Fruit fly (Drosophila melanogaster) whole organism, embryonic: ENCODE measurements around the gene Bicra.

Experiments used
- Awh ChIP-seq: fragments of 200-800 bp; sonication (Bioruptor generic); IDR thresholded peaks from 2 replicates; pipeline ENCODE4, ENCODE4 v1.3.6; 2022; ENCODE audit warnings: missing biosample characterization, missing genetic modification characterization
- BtbVII ChIP-seq: fragments of 200-800 bp; sonication (Bioruptor generic); optimal IDR thresholded peaks from 3 replicates; lab custom pipeline; 2017; ENCODE audit warnings: missing biosample characterization, mild to moderate bottlenecking, missing genetic modification characterization
- CG10366 ChIP-seq: fragments of 200-800 bp; sonication (Bioruptor generic); IDR thresholded peaks from 2 replicates; pipeline ENCODE4 v1.3.6; 2022; ENCODE audit warnings: missing biosample characterization, missing genetic modification characterization
- CG11085 ChIP-seq: fragments of 200-800 bp; sonication (Bioruptor generic); IDR thresholded peaks from 2 replicates; pipeline ENCODE4 v1.3.6; 2022; ENCODE audit warnings: missing biosample characterization, missing genetic modification characterization
- CG13123 ChIP-seq: fragments of 200-800 bp; sonication (Bioruptor generic); optimal IDR thresholded peaks from 2 replicates; lab custom pipeline; 2016; ENCODE audit warnings: missing biosample characterization, missing genetic modification characterization
- CG14710 ChIP-seq: fragments of 200-800 bp; sonication (Bioruptor generic); optimal IDR thresholded peaks from 3 replicates; lab custom pipeline; 2019; ENCODE audit warnings: missing biosample characterization, mild to moderate bottlenecking, missing genetic modification characterization, moderate library complexity
- CG15269 ChIP-seq: fragments of 200-800 bp; sonication (Bioruptor generic); optimal IDR thresholded peaks from 2 replicates; lab custom pipeline; 2018; ENCODE audit warnings: missing biosample characterization, mild to moderate bottlenecking, missing genetic modification characterization, moderate library complexity
- CG1647 ChIP-seq: fragments of 200-800 bp; sonication (Bioruptor generic); optimal IDR thresholded peaks from 3 replicates; lab custom pipeline; 2016; ENCODE audit warnings: missing biosample characterization, missing genetic modification characterization
- CG16813 ChIP-seq: fragments of 200-800 bp; sonication (Bioruptor generic); IDR thresholded peaks from 3 replicates; pipeline ENCODE4 v1.3.6; 2022; ENCODE audit warnings: missing biosample characterization, missing genetic modification characterization; ENCODE audit not compliant: partially characterized antibody
- CG1832 ChIP-seq: fragments of 200-800 bp; sonication (Bioruptor generic); optimal IDR thresholded peaks from 2 replicates; lab custom pipeline; 2017; ENCODE audit warnings: missing biosample characterization, mild to moderate bottlenecking, missing genetic modification characterization, inconsistent platforms
- CG2678 ChIP-seq: fragments of 200-800 bp; sonication (Bioruptor generic); optimal IDR thresholded peaks from 3 replicates; lab custom pipeline; 2019; ENCODE audit warnings: missing biosample characterization, mild to moderate bottlenecking, missing genetic modification characterization, moderate library complexity
- CG2712 ChIP-seq: fragments of 200-800 bp; optimal IDR thresholded peaks from 3 replicates; lab custom pipeline; 2019; ENCODE audit warnings: missing biosample characterization, mild to moderate bottlenecking, missing genetic modification characterization, moderate library complexity
- CG32532 ChIP-seq: fragments of 200-800 bp; sonication (Bioruptor generic); IDR thresholded peaks from 2 replicates; pipeline ENCODE4 v1.3.6; 2022; ENCODE audit warnings: missing biosample characterization, missing genetic modification characterization
- CG3847 ChIP-seq: fragments of 200-800 bp; sonication (Bioruptor generic); IDR thresholded peaks from 2 replicates; pipeline ENCODE4 v1.3.6; 2022; ENCODE audit warnings: missing biosample characterization, missing genetic modification characterization
- CG4282 ChIP-seq: fragments of 200-800 bp; sonication (Bioruptor generic); optimal IDR thresholded peaks from 2 replicates; lab custom pipeline; 2016; ENCODE audit warnings: missing biosample characterization, missing genetic modification characterization
- CG5245 ChIP-seq: fragments of 200-800 bp; sonication (Bioruptor generic); optimal IDR thresholded peaks from 3 replicates; lab custom pipeline; 2016; ENCODE audit warnings: missing biosample characterization, missing genetic modification characterization
- CG5953 ChIP-seq: fragments of 200-800 bp; sonication (Bioruptor generic); IDR thresholded peaks from 2 replicates; pipeline ENCODE4 v1.3.6; 2022; ENCODE audit warnings: missing biosample characterization, missing genetic modification characterization
- CG7271 ChIP-seq: fragments of 200-800 bp; sonication (Bioruptor generic); optimal IDR thresholded peaks from 2 replicates; lab custom pipeline; 2018; ENCODE audit warnings: missing biosample characterization, mild to moderate bottlenecking, missing genetic modification characterization, moderate library complexity
- CG7839 ChIP-seq: fragments of 200-800 bp; sonication (Bioruptor generic); optimal IDR thresholded peaks from 3 replicates; lab custom pipeline; 2018; ENCODE audit warnings: missing biosample characterization, mild to moderate bottlenecking, missing genetic modification characterization, moderate library complexity
- CG8281 ChIP-seq: fragments of 200-800 bp; sonication (Bioruptor generic); optimal IDR thresholded peaks from 2 replicates; lab custom pipeline; 2018; ENCODE audit warnings: missing biosample characterization, mild to moderate bottlenecking, missing genetic modification characterization, moderate library complexity
- CG8478 ChIP-seq: fragments of >200 bp; optimal IDR thresholded peaks from 2 replicates; lab custom pipeline; 2018
- CG8765 ChIP-seq: fragments of 200-800 bp; sonication (Bioruptor generic); IDR thresholded peaks from 2 replicates; pipeline ENCODE4 v1.3.6; 2022; ENCODE audit warnings: missing biosample characterization, missing genetic modification characterization
- CG9727 ChIP-seq: fragments of 200-800 bp; sonication (Bioruptor generic); optimal IDR thresholded peaks from 3 replicates; lab custom pipeline; 2017; ENCODE audit warnings: missing biosample characterization, mild to moderate bottlenecking, missing genetic modification characterization
- CHES-1-like ChIP-seq: fragments of 200-800 bp; sonication (Bioruptor generic); optimal IDR thresholded peaks from 2 replicates; lab custom pipeline; 2016; ENCODE audit warnings: missing biosample characterization, missing genetic modification characterization
- Dek ChIP-seq: fragments of 200-800 bp; sonication (Bioruptor generic); optimal IDR thresholded peaks from 3 replicates; lab custom pipeline; 2019; ENCODE audit warnings: missing biosample characterization, mild to moderate bottlenecking, missing genetic modification characterization, moderate library complexity
- Hsf ChIP-seq: fragments of 200-800 bp; sonication (Bioruptor generic); optimal IDR thresholded peaks from 3 replicates; lab custom pipeline; 2016; ENCODE audit warnings: missing biosample characterization, missing genetic modification characterization
- Nf-YB ChIP-seq: fragments of 200-800 bp; sonication (Bioruptor generic); optimal IDR thresholded peaks from 3 replicates; lab custom pipeline; 2019; ENCODE audit warnings: missing biosample characterization, mild to moderate bottlenecking, missing genetic modification characterization, moderate library complexity
- Pdp1 ChIP-seq, 2 experiments: fragments of 200-800 bp; sonication (Bioruptor generic); optimal IDR thresholded peaks; 3 replicates each; lab custom pipeline; 2016; ENCODE audit warnings: missing biosample characterization in 2 of 2, missing genetic modification characterization in 2 of 2, mild to moderate bottlenecking in 1 of 2, moderate library complexity in 1 of 2
- Ptx1 ChIP-seq: fragments of 200-800 bp; sonication (Bioruptor generic); IDR thresholded peaks from 2 replicates; pipeline ENCODE4 v1.3.6; 2022; ENCODE audit warnings: missing biosample characterization, missing genetic modification characterization
- TFAM ChIP-seq: fragments of 200-800 bp; sonication (Bioruptor generic); optimal IDR thresholded peaks from 2 replicates; lab custom pipeline; 2017; ENCODE audit warnings: missing biosample characterization, missing genetic modification characterization, inconsistent platforms
- bsh ChIP-seq, 2 experiments: fragments of 200-800 bp; sonication (Bioruptor generic); optimal IDR thresholded peaks; 2 replicates each; lab custom pipeline; 2017 to 2018; ENCODE audit warnings: mild to moderate bottlenecking in 2 of 2, missing biosample characterization in 2 of 2, missing genetic modification characterization in 2 of 2, moderate library complexity in 1 of 2
- dimm ChIP-seq: fragments of 200-800 bp; sonication (Bioruptor generic); IDR thresholded peaks from 2 replicates; pipeline ENCODE4 v1.3.6; 2022; ENCODE audit warnings: missing biosample characterization, missing genetic modification characterization
- dm ChIP-seq: fragments of 200-800 bp; sonication (Bioruptor generic); optimal IDR thresholded peaks from 3 replicates; lab custom pipeline; 2016; ENCODE audit warnings: missing biosample characterization, missing genetic modification characterization
- en ChIP-seq: fragments of 200-800 bp; sonication (Bioruptor generic); optimal IDR thresholded peaks from 2 replicates; lab custom pipeline; 2016; ENCODE audit warnings: missing biosample characterization, missing genetic modification characterization
- fd96Cb ChIP-seq: fragments of 200-800 bp; sonication (Bioruptor generic); optimal IDR thresholded peaks from 2 replicates; lab custom pipeline; 2018; ENCODE audit warnings: missing biosample characterization, mild to moderate bottlenecking, missing genetic modification characterization, moderate library complexity
- hkb ChIP-seq, 2 experiments: fragments of 200-800 bp in 1 of 2; fragments of >200 bp in 1 of 2; sonication (Bioruptor generic) in 1 of 2; IDR thresholded peaks in 1 of 2; optimal IDR thresholded peaks in 1 of 2; 2 replicates each; pipeline versions ENCODE4 v1.3.6 to Lab custom; 2017 to 2022; ENCODE audit warnings: missing biosample characterization in 1 of 2, missing genetic modification characterization in 1 of 2
- ind ChIP-seq: fragments of 200-800 bp; sonication (Bioruptor generic); optimal IDR thresholded peaks from 3 replicates; lab custom pipeline; 2016; ENCODE audit warnings: missing biosample characterization, missing genetic modification characterization
- maf-S ChIP-seq: fragments of 200-800 bp; sonication (Bioruptor generic); optimal IDR thresholded peaks from 2 replicates; lab custom pipeline; 2016; ENCODE audit warnings: missing biosample characterization, missing genetic modification characterization
- oc ChIP-seq: fragments of 200-800 bp; sonication (Bioruptor generic); optimal IDR thresholded peaks from 2 replicates; lab custom pipeline; 2018; ENCODE audit warnings: missing biosample characterization, mild to moderate bottlenecking, missing genetic modification characterization, moderate library complexity
- org-1 ChIP-seq: fragments of 200-800 bp; sonication (Bioruptor generic); optimal IDR thresholded peaks from 2 replicates; lab custom pipeline; 2017; ENCODE audit warnings: missing biosample characterization, missing genetic modification characterization
- pan ChIP-seq, 4 experiments: fragments of >200 bp in 3 of 4; fragments of 200-800 bp in 1 of 4; sonication (Bioruptor generic) in 1 of 4; optimal IDR thresholded peaks in 3 of 4; IDR thresholded peaks in 1 of 4; 2 replicates each; pipeline versions ENCODE4 v1.3.6 to Lab custom; 2017 to 2022; ENCODE audit warnings: missing biosample characterization in 2 of 4, missing genetic modification characterization in 2 of 4, mixed read lengths in 1 of 4
- pb ChIP-seq: fragments of 200-800 bp; sonication (Bioruptor generic); optimal IDR thresholded peaks from 3 replicates; lab custom pipeline; 2016; ENCODE audit warnings: missing biosample characterization, missing genetic modification characterization
- peb ChIP-seq: fragments of 200-800 bp; sonication (Bioruptor generic); IDR thresholded peaks from 2 replicates; pipeline ENCODE4 v1.3.6; 2022; ENCODE audit warnings: missing biosample characterization, missing genetic modification characterization
- pros ChIP-seq: fragments of 200-800 bp; sonication (Bioruptor generic); optimal IDR thresholded peaks from 3 replicates; lab custom pipeline; 2019; ENCODE audit warnings: missing biosample characterization, mild to moderate bottlenecking, missing genetic modification characterization, moderate library complexity
- run ChIP-seq: fragments of 200-800 bp; sonication (Bioruptor generic); optimal IDR thresholded peaks from 3 replicates; lab custom pipeline; 2018; ENCODE audit warnings: missing biosample characterization, mild to moderate bottlenecking, missing genetic modification characterization
- salm ChIP-seq: fragments of 200-800 bp; sonication (Bioruptor generic); optimal IDR thresholded peaks from 2 replicates; lab custom pipeline; 2018; ENCODE audit warnings: missing biosample characterization, mild to moderate bottlenecking, missing genetic modification characterization
- sens-2 ChIP-seq: fragments of 200-800 bp; sonication (Bioruptor generic); IDR thresholded peaks from 2 replicates; pipeline ENCODE4 v1.3.6; 2022; ENCODE audit warnings: missing biosample characterization, missing genetic modification characterization
- sob ChIP-seq: fragments of 200-800 bp; sonication (Bioruptor generic); IDR thresholded peaks from 2 replicates; pipeline ENCODE4 v1.3.6; 2022; ENCODE audit warnings: missing biosample characterization, missing genetic modification characterization
- tap ChIP-seq: fragments of 200-800 bp; optimal IDR thresholded peaks from 3 replicates; lab custom pipeline; 2019; ENCODE audit warnings: missing biosample characterization, mild to moderate bottlenecking, missing genetic modification characterization, moderate library complexity
- tin ChIP-seq: fragments of 200-800 bp; sonication (Bioruptor generic); optimal IDR thresholded peaks from 3 replicates; lab custom pipeline; 2016; ENCODE audit warnings: missing biosample characterization, missing genetic modification characterization

The Bicra gene

dm6 chr3R:29138961-29139527 is 76.2 kb downstream of the Bicra start (continued):
- TF ChIP-seq sens-2: no peak
- TF ChIP-seq oc (tag; lab: Kevin White, UChicago): no peak
- TF ChIP-seq tap (tag; lab: Kevin White, UChicago): no peak
- no peak for TF ChIP-seq hkb (optimal IDR thresholded peaks at IDR 0.05; lab: Kevin White, UChicago)
- TF ChIP-seq hkb (GFP tag; IDR thresholded peaks at IDR 0.05; lab: Robert Waterston, UW): peak; percentile 9; the same call in 1 of the 2 replicates
- TF ChIP-seq CG15269 (tag; lab: Kevin White, UChicago): peak; percentile 38
- TF ChIP-seq CG16813 (GFP tag; lab: Robert Waterston, UW): 0 out of 3 replicates have a peak, but pooled peaks have one; percentile 5
- TF ChIP-seq salm (tag; lab: Kevin White, UChicago): no peak
- TF ChIP-seq CG7839 (tag; lab: Kevin White, UChicago): no peak
- TF ChIP-seq Awh (GFP tag; lab: Robert Waterston, UW): no peak
- no peak for TF ChIP-seq dimm
- TF ChIP-seq CG32532 (GFP tag; lab: Robert Waterston, UW): 0 out of 2 replicates have a peak, but pooled peaks have one; percentile 30
- TF ChIP-seq dm (GFP tag; lab: Kevin White, UChicago): no peak
- TF ChIP-seq CG8478 (lab: Kevin White, UChicago): no peak
- no peak for TF ChIP-seq org-1 (GFP tag; lab: Kevin White, UChicago)
- TF ChIP-seq bsh (GFP tag; optimal IDR thresholded peaks at IDR 0.05; lab: Kevin White, UChicago): peak in 1 of 2 experiments; percentile 9
- TF ChIP-seq ind (GFP tag; lab: Kevin White, UChicago): peak; percentile 19
- TF ChIP-seq CG3847 (GFP tag; lab: Robert Waterston, UW): peak; percentile 15; the same call in 1 of the 2 replicates
- no peak for TF ChIP-seq CG8765 (GFP tag; lab: Robert Waterston, UW)
- no peak for TF ChIP-seq CG1647 (GFP tag; lab: Kevin White, UChicago)
- no peak for TF ChIP-seq CG7271 (tag; lab: Kevin White, UChicago)
- TF ChIP-seq fd96Cb (tag; lab: Kevin White, UChicago): peak; percentile 4
- no peak for TF ChIP-seq TFAM (GFP tag; lab: Kevin White, UChicago)
- TF ChIP-seq CG8281 (tag; lab: Kevin White, UChicago): no peak
- TF ChIP-seq Pdp1 (GFP tag; optimal IDR thresholded peaks at IDR 0.05; lab: Kevin White, UChicago): no peak
- TF ChIP-seq CG2678 (tag; lab: Kevin White, UChicago): no peak
- peak; percentile 37 for TF ChIP-seq Ptx1 (GFP tag; lab: Robert Waterston, UW)
- no peak for TF ChIP-seq CG5245 (GFP tag; lab: Kevin White, UChicago)
- no peak for TF ChIP-seq run (tag; lab: Kevin White, UChicago)
- TF ChIP-seq pros (GFP tag; lab: Kevin White, UChicago): no peak
- no peak for TF ChIP-seq BtbVII (GFP tag; lab: Kevin White, UChicago)
- TF ChIP-seq CG5953 (GFP tag; lab: Robert Waterston, UW): no peak
- no peak for TF ChIP-seq maf-S (GFP tag; lab: Kevin White, UChicago)
- peak; percentile 28 for TF ChIP-seq CG9727
- TF ChIP-seq Hsf (GFP tag; lab: Kevin White, UChicago): peak; percentile 38
- no peak for TF ChIP-seq CG10366 (GFP tag; lab: Robert Waterston, UW)
- no peak for TF ChIP-seq peb
- TF ChIP-seq sob: no peak
- no peak for TF ChIP-seq CG1832 (GFP tag; lab: Kevin White, UChicago)
- TF ChIP-seq CG2712 (tag; lab: Kevin White, UChicago): peak; percentile 4
- no peak for TF ChIP-seq CG4282 (GFP tag; lab: Kevin White, UChicago)
- no peak for TF ChIP-seq tin (GFP tag; lab: Kevin White, UChicago)
- no peak for TF ChIP-seq Dek (tag; lab: Kevin White, UChicago)
- no peak for TF ChIP-seq CG14710 (tag; lab: Kevin White, UChicago)
- no peak for TF ChIP-seq CHES-1-like (GFP tag; lab: Kevin White, UChicago)
- TF ChIP-seq pb (GFP tag; lab: Kevin White, UChicago): no peak
- TF ChIP-seq en (GFP tag; lab: Kevin White, UChicago): no peak
- TF ChIP-seq CG11085 (GFP tag; lab: Robert Waterston, UW): 0 out of 2 replicates have a peak, but pooled peaks have one; percentile 12
- TF ChIP-seq pan (optimal IDR thresholded peaks at IDR 0.05; lab: Kevin White, UChicago): no peak
- TF ChIP-seq pan (GFP tag; optimal IDR thresholded peaks at IDR 0.05 in 1 of 2, IDR thresholded peaks at IDR 0.05 in 1 of 2): no peak
- TF ChIP-seq CG13123 (GFP tag; lab: Kevin White, UChicago): no peak
- no peak for TF ChIP-seq Nf-YB (GFP tag; lab: Kevin White, UChicago)
